Fruit fly (Drosophila melanogaster) whole organism, embryonic: ENCODE results near the gene CG10298.

Experiments used
- Bgb ChIP-seq: fragments of 200-800 bp; sonication (Bioruptor generic); IDR thresholded peaks from 2 replicates; pipeline ENCODE4 v1.3.6; 2022; ENCODE audit warnings: missing biosample characterization, missing genetic modification characterization; ENCODE audit not compliant: partially characterized antibody
- Bteb2 ChIP-seq: fragments of 200-800 bp; sonication (Bioruptor generic); optimal IDR thresholded peaks from 2 replicates; lab custom pipeline; 2016; ENCODE audit warnings: missing biosample characterization, missing genetic modification characterization
- CG11085 ChIP-seq: fragments of 200-800 bp; sonication (Bioruptor generic); IDR thresholded peaks from 2 replicates; pipeline ENCODE4 v1.3.6; 2022; ENCODE audit warnings: missing biosample characterization, missing genetic modification characterization
- CG11723 ChIP-seq: fragments of 200-800 bp; sonication (Bioruptor generic); optimal IDR thresholded peaks from 2 replicates; lab custom pipeline; 2017; ENCODE audit warnings: missing biosample characterization, mild to moderate bottlenecking, missing genetic modification characterization
- CG12155 ChIP-seq: fragments of 200-800 bp; sonication (Bioruptor generic); optimal IDR thresholded peaks from 3 replicates; lab custom pipeline; 2016; ENCODE audit warnings: missing biosample characterization, missing genetic modification characterization
- CG13123 ChIP-seq: fragments of 200-800 bp; sonication (Bioruptor generic); optimal IDR thresholded peaks from 2 replicates; lab custom pipeline; 2016; ENCODE audit warnings: missing biosample characterization, missing genetic modification characterization
- CG14441 ChIP-seq: fragments of 200-800 bp; sonication (Bioruptor generic); IDR thresholded peaks from 2 replicates; pipeline ENCODE4 v1.3.6; 2022; ENCODE audit warnings: missing biosample characterization, missing genetic modification characterization
- CG17568 ChIP-seq: fragments of 200-800 bp; sonication (Bioruptor generic); optimal IDR thresholded peaks from 2 replicates; lab custom pipeline; 2018; ENCODE audit warnings: missing biosample characterization, mild to moderate bottlenecking, missing genetic modification characterization, moderate library complexity
- CG18599 ChIP-seq: fragments of 200-800 bp; sonication (Bioruptor generic); optimal IDR thresholded peaks from 3 replicates; lab custom pipeline; 2017; ENCODE audit warnings: missing biosample characterization, missing genetic modification characterization, mild to moderate bottlenecking, moderate library complexity, missing genetic modification reagents
- CG18764 ChIP-seq: fragments of 200-800 bp; sonication (Bioruptor generic); optimal IDR thresholded peaks from 3 replicates; lab custom pipeline; 2016; ENCODE audit warnings: missing biosample characterization, missing genetic modification characterization
- CG2120 ChIP-seq: fragments of 200-800 bp; sonication (Bioruptor generic); optimal IDR thresholded peaks from 3 replicates; lab custom pipeline; 2016; ENCODE audit warnings: missing biosample characterization, missing genetic modification characterization
- CG2129 ChIP-seq: fragments of 200-800 bp; sonication (Bioruptor generic); IDR thresholded peaks from 2 replicates; pipeline ENCODE4 v1.3.6; 2022; ENCODE audit warnings: missing biosample characterization, missing genetic modification characterization; ENCODE audit not compliant: partially characterized antibody
- CG32532 ChIP-seq: fragments of 200-800 bp; sonication (Bioruptor generic); IDR thresholded peaks from 2 replicates; pipeline ENCODE4 v1.3.6; 2022; ENCODE audit warnings: missing biosample characterization, missing genetic modification characterization
- CG6765 ChIP-seq: fragments of 200-800 bp; sonication (Bioruptor generic); optimal IDR thresholded peaks from 3 replicates; lab custom pipeline; 2017; ENCODE audit warnings: missing biosample characterization, mild to moderate bottlenecking, missing genetic modification characterization
- CG7357 ChIP-seq: fragments of 200-800 bp; sonication (Bioruptor generic); IDR thresholded peaks from 3 replicates; pipeline ENCODE4 v1.3.6; 2022; ENCODE audit warnings: missing biosample characterization, missing genetic modification characterization
- CG7963 ChIP-seq: fragments of 200-800 bp; sonication (Bioruptor generic); IDR thresholded peaks from 3 replicates; pipeline ENCODE4 v1.3.6; 2022; ENCODE audit warnings: missing biosample characterization, missing genetic modification characterization; ENCODE audit not compliant: partially characterized antibody
- CG9876 ChIP-seq: fragments of 200-800 bp; sonication (Bioruptor generic); optimal IDR thresholded peaks from 2 replicates; lab custom pipeline; 2016; ENCODE audit warnings: missing biosample characterization, missing genetic modification characterization
- CG9932 ChIP-seq: fragments of 200-800 bp; sonication (Bioruptor generic); IDR thresholded peaks from 2 replicates; pipeline ENCODE4 v1.3.6; 2022; ENCODE audit warnings: missing biosample characterization, missing genetic modification characterization
- Gsc ChIP-seq: fragments of 200-800 bp; sonication (Bioruptor generic); IDR thresholded peaks from 2 replicates; pipeline ENCODE4 v1.3.6; 2022; ENCODE audit warnings: missing biosample characterization, missing genetic modification characterization
- H2.0 ChIP-seq: fragments of 200-800 bp; sonication (Bioruptor generic); IDR thresholded peaks from 2 replicates; pipeline ENCODE4 v1.3.6; 2022; ENCODE audit warnings: missing biosample characterization, missing genetic modification characterization
- HLH4C ChIP-seq: fragments of 200-800 bp; sonication (Bioruptor generic); IDR thresholded peaks from 3 replicates; pipeline ENCODE4 v1.3.6; 2022; ENCODE audit warnings: missing biosample characterization, missing genetic modification characterization; ENCODE audit not compliant: partially characterized antibody
- HLH54F ChIP-seq: fragments of 200-800 bp; sonication (Bioruptor generic); optimal IDR thresholded peaks from 3 replicates; lab custom pipeline; 2016; ENCODE audit warnings: missing biosample characterization, missing genetic modification characterization
- Jarid2 ChIP-seq: fragments of 200-800 bp; sonication (Bioruptor generic); optimal IDR thresholded peaks from 3 replicates; lab custom pipeline; 2017; ENCODE audit warnings: mild to moderate bottlenecking, missing biosample characterization, missing genetic modification reagents, missing genetic modification characterization
- Max ChIP-seq: fragments of 200-800 bp; sonication (Bioruptor generic); optimal IDR thresholded peaks from 2 replicates; lab custom pipeline; 2016; ENCODE audit warnings: missing biosample characterization, mild to moderate bottlenecking, missing genetic modification characterization
- Mrtf ChIP-seq: fragments of 200-800 bp; sonication (Bioruptor generic); IDR thresholded peaks from 3 replicates; pipeline ENCODE4 v1.3.6; 2022; ENCODE audit warnings: missing biosample characterization, missing genetic modification characterization
- NC2β ChIP-seq: fragments of 200-800 bp; sonication (Bioruptor generic); optimal IDR thresholded peaks from 2 replicates; lab custom pipeline; 2016; ENCODE audit warnings: missing biosample characterization, missing genetic modification characterization
- Nf-YB ChIP-seq: fragments of 200-800 bp; sonication (Bioruptor generic); optimal IDR thresholded peaks from 3 replicates; lab custom pipeline; 2019; ENCODE audit warnings: missing biosample characterization, mild to moderate bottlenecking, missing genetic modification characterization, moderate library complexity
- Side ChIP-seq: fragments of 200-800 bp; sonication (Bioruptor generic); optimal IDR thresholded peaks from 2 replicates; lab custom pipeline; 2016; ENCODE audit warnings: missing biosample characterization, missing genetic modification characterization
- Sry-β ChIP-seq: fragments of 200-800 bp; sonication (Bioruptor generic); optimal IDR thresholded peaks from 2 replicates; lab custom pipeline; 2018; ENCODE audit warnings: missing biosample characterization, mild to moderate bottlenecking, missing genetic modification characterization, moderate library complexity
- Ssrp ChIP-seq: fragments of 200-800 bp; sonication (Bioruptor generic); optimal IDR thresholded peaks from 2 replicates; lab custom pipeline; 2018; ENCODE audit warnings: missing biosample characterization, mild to moderate bottlenecking, missing genetic modification characterization, moderate library complexity
- Taf1 ChIP-seq: fragments of 200-800 bp; sonication (Bioruptor generic); IDR thresholded peaks from 2 replicates; pipeline ENCODE4 v1.3.6; 2022; ENCODE audit warnings: missing biosample characterization, missing genetic modification characterization
- al ChIP-seq: fragments of 200-800 bp; sonication (Bioruptor generic); IDR thresholded peaks from 2 replicates; pipeline ENCODE4 v1.3.6; 2022; ENCODE audit warnings: missing biosample characterization, missing genetic modification characterization
- caup ChIP-seq: fragments of 200-800 bp; sonication (Bioruptor generic); optimal IDR thresholded peaks from 3 replicates; lab custom pipeline; 2017; ENCODE audit warnings: missing biosample characterization, mild to moderate bottlenecking, missing genetic modification characterization, moderate library complexity; ENCODE audit not compliant: severe bottlenecking
- chn ChIP-seq: fragments of 200-800 bp; sonication (Bioruptor generic); optimal IDR thresholded peaks from 2 replicates; lab custom pipeline; 2016; ENCODE audit warnings: missing biosample characterization, missing genetic modification characterization
- crol ChIP-seq: fragments of 200-800 bp; sonication (Bioruptor generic); IDR thresholded peaks from 2 replicates; pipeline ENCODE4 v1.3.6; 2022; ENCODE audit warnings: missing biosample characterization, missing genetic modification characterization
- fd96Cb ChIP-seq: fragments of 200-800 bp; sonication (Bioruptor generic); optimal IDR thresholded peaks from 2 replicates; lab custom pipeline; 2018; ENCODE audit warnings: missing biosample characterization, mild to moderate bottlenecking, missing genetic modification characterization, moderate library complexity
- gem ChIP-seq: fragments of 200-800 bp; sonication (Bioruptor generic); optimal IDR thresholded peaks from 2 replicates; lab custom pipeline; 2019; ENCODE audit warnings: missing biosample characterization, mild to moderate bottlenecking, missing genetic modification characterization, moderate library complexity
- h ChIP-seq: fragments of >200 bp; optimal IDR thresholded peaks from 2 replicates; lab custom pipeline; 2017
- hb ChIP-seq: fragments of 200-800 bp; sonication (Bioruptor generic); IDR thresholded peaks from 3 replicates; pipeline ENCODE4 v1.3.6; 2022; ENCODE audit warnings: missing biosample characterization, missing genetic modification characterization; ENCODE audit not compliant: partially characterized antibody
- hth ChIP-seq: fragments of >200 bp; optimal IDR thresholded peaks from 2 replicates; lab custom pipeline; 2017; ENCODE audit warnings: inconsistent platforms
- lbe ChIP-seq: fragments of 200-800 bp; sonication (Bioruptor generic); optimal IDR thresholded peaks from 2 replicates; lab custom pipeline; 2016; ENCODE audit warnings: missing biosample characterization, mild to moderate bottlenecking, missing genetic modification characterization
- odd ChIP-seq: fragments of 200-800 bp; sonication (Bioruptor generic); optimal IDR thresholded peaks from 2 replicates; lab custom pipeline; 2017; ENCODE audit warnings: missing biosample characterization, mild to moderate bottlenecking, missing genetic modification characterization
- org-1 ChIP-seq: fragments of 200-800 bp; sonication (Bioruptor generic); optimal IDR thresholded peaks from 2 replicates; lab custom pipeline; 2017; ENCODE audit warnings: missing biosample characterization, missing genetic modification characterization
- pho ChIP-seq: fragments of 200-800 bp; sonication (Bioruptor generic); optimal IDR thresholded peaks from 2 replicates; lab custom pipeline; 2016; ENCODE audit warnings: missing biosample characterization, missing genetic modification characterization
- repo ChIP-seq: fragments of 200-800 bp; sonication (Bioruptor generic); optimal IDR thresholded peaks from 2 replicates; lab custom pipeline; 2016; ENCODE audit warnings: missing biosample characterization, missing genetic modification characterization
- sens-2 ChIP-seq: fragments of 200-800 bp; sonication (Bioruptor generic); IDR thresholded peaks from 2 replicates; pipeline ENCODE4 v1.3.6; 2022; ENCODE audit warnings: missing biosample characterization, missing genetic modification characterization
- seq ChIP-seq: fragments of 200-800 bp; sonication (Bioruptor generic); IDR thresholded peaks from 2 replicates; pipeline ENCODE4 v1.3.6; 2022; ENCODE audit warnings: missing biosample characterization, missing genetic modification characterization
- slp2 ChIP-seq: fragments of 200-800 bp; sonication (Bioruptor generic); optimal IDR thresholded peaks from 2 replicates; lab custom pipeline; 2016; ENCODE audit warnings: missing biosample characterization, missing genetic modification characterization
- sob ChIP-seq: fragments of 200-800 bp; sonication (Bioruptor generic); IDR thresholded peaks from 2 replicates; pipeline ENCODE4 v1.3.6; 2022; ENCODE audit warnings: missing biosample characterization, missing genetic modification characterization
- sr ChIP-seq: fragments of 200-800 bp; sonication (Bioruptor generic); IDR thresholded peaks from 3 replicates; pipeline ENCODE4 v1.3.6; 2022; ENCODE audit warnings: missing biosample characterization, missing genetic modification characterization
- tio ChIP-seq: fragments of 200-800 bp; sonication (Bioruptor generic); optimal IDR thresholded peaks from 2 replicates; lab custom pipeline; 2017; ENCODE audit warnings: missing biosample characterization, missing genetic modification characterization, inconsistent platforms
- zen2 ChIP-seq: fragments of 200-800 bp; sonication (Bioruptor generic); IDR thresholded peaks from 3 replicates; pipeline ENCODE4 v1.3.6; 2022; ENCODE audit warnings: missing biosample characterization, missing genetic modification characterization; ENCODE audit not compliant: partially characterized antibody

Gene CG10298

DNA sequence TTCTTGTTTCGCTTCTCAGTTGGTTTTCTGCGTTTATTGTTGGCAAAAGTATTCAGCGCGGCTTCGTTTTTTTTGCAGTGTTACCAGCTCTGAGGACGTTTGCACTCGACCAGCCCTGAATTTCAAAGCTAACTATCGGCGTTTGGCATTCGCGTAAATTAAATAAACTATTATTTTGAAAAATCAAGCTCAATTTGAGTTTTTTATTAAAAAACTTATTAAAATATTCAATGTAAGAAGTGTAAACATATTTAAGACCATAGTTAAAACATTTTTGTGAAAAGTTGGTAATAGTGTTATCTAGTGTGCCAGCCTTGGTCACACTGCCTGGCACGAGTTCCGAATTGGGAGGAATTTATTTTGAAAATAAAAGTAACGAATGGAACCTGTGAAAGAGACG lies 3.0 kb downstream of the CG10298 start, which contains the start of the genes SmD2 and CG18048 (continued):
- TF ChIP-seq fd96Cb (tag; lab: Kevin White, UChicago) (no peak), Nf-YB (GFP tag; lab: Kevin White, UChicago) (no peak), Max (peak; percentile 72), slp2 (GFP tag; lab: Kevin White, UChicago) (no peak), Bgb (GFP tag; lab: Robert Waterston, UW) (peak; percentile 71), sob (GFP tag; lab: Robert Waterston, UW) (no peak), tio (no peak), CG18764 (GFP tag; lab: Kevin White, UChicago) (no peak), h (lab: Kevin White, UChicago) (no peak), hth (no peak), sr (GFP tag; lab: Robert Waterston, UW) (no peak), HLH54F (GFP tag; lab: Kevin White, UChicago) (no peak), CG2129 (GFP tag; lab: Robert Waterston, UW) (peak; percentile 54), pho (GFP tag; lab: Kevin White, UChicago) (no peak), crol (no peak), Taf1 (GFP tag; lab: Robert Waterston, UW) (no peak), Sry-β (GFP tag; lab: Kevin White, UChicago) (no peak), H2.0 (GFP tag; lab: Robert Waterston, UW) (no peak), CG12155 (GFP tag; lab: Kevin White, UChicago) (peak; percentile 12), CG6765 (GFP tag; lab: Kevin White, UChicago) (no peak), lbe (GFP tag; lab: Kevin White, UChicago) (no peak), CG7357 (GFP tag; lab: Robert Waterston, UW) (no peak), sens-2 (GFP tag; lab: Robert Waterston, UW) (no peak), CG32532 (no peak), CG9876 (GFP tag; lab: Kevin White, UChicago) (no peak), org-1 (no peak), CG11085 (GFP tag; lab: Robert Waterston, UW) (no peak), HLH4C (GFP tag; lab: Robert Waterston, UW) (peak; percentile 72), al (GFP tag; lab: Robert Waterston, UW) (no peak), CG7963 (GFP tag; lab: Robert Waterston, UW) (no peak), gem (tag; lab: Kevin White, UChicago) (peak; percentile 46), Jarid2 (GFP tag; lab: Kevin White, UChicago) (no peak), NC2β (GFP tag; lab: Kevin White, UChicago) (no peak), Bteb2 (GFP tag; lab: Kevin White, UChicago) (no peak), hb (GFP tag; lab: Robert Waterston, UW) (peak; percentile 57; the same call in 1 of the 3 replicates), Side (GFP tag; lab: Kevin White, UChicago) (no peak), CG11723 (no peak), CG14441 (GFP tag; lab: Robert Waterston, UW) (no peak), seq (GFP tag; lab: Robert Waterston, UW) (no peak), CG13123 (GFP tag; lab: Kevin White, UChicago) (peak; percentile 5), repo (no peak), chn (GFP tag; lab: Kevin White, UChicago) (no peak), Mrtf (GFP tag; lab: Robert Waterston, UW) (no peak), CG9932 (GFP tag; lab: Robert Waterston, UW) (peak; percentile 30; the same call in 1 of the 2 replicates), odd (no peak), CG17568 (GFP tag; lab: Kevin White, UChicago) (no peak), caup (no peak), zen2 (no peak; the same call in 2 of the 3 replicates), Gsc (GFP tag; lab: Robert Waterston, UW) (no peak), CG18599 (GFP tag; lab: Kevin White, UChicago) (no peak), CG2120 (GFP tag; lab: Kevin White, UChicago) (peak; percentile 14), Ssrp (tag; lab: Kevin White, UChicago) (peak; percentile 16)
